Fruit fly (Drosophila melanogaster) whole organism, pupa: Measurements from ENCODE around the gene Tti1.

ENCODE experiments used
- CG10348 ChIP-seq: fragments of 200-800 bp; sonication (Bioruptor generic); IDR thresholded peaks from 2 replicates; pipeline ENCODE4 v1.3.6; 2022; ENCODE audit warnings: missing biosample characterization, missing genetic modification characterization
- CG15710 ChIP-seq: fragments of 200-800 bp; sonication (Bioruptor generic); optimal IDR thresholded peaks from 2 replicates; lab custom pipeline; 2018; ENCODE audit warnings: missing biosample characterization, mild to moderate bottlenecking, missing genetic modification characterization, moderate library complexity
- CG17806 ChIP-seq: fragments of 200-800 bp; sonication (Bioruptor generic); optimal IDR thresholded peaks from 2 replicates; lab custom pipeline; 2018; ENCODE audit warnings: missing biosample characterization, mild to moderate bottlenecking, missing genetic modification characterization, moderate library complexity
- CG32121 ChIP-seq: fragments of 200-800 bp; sonication (Bioruptor generic); IDR thresholded peaks from 2 replicates; pipeline ENCODE4 v1.3.6; 2022; ENCODE audit warnings: missing biosample characterization, missing genetic modification characterization
- CG34367 ChIP-seq: fragments of 200-800 bp; sonication (Bioruptor generic); optimal IDR thresholded peaks from 2 replicates; lab custom pipeline; 2018; ENCODE audit warnings: missing biosample characterization, mild to moderate bottlenecking, missing genetic modification characterization
- CG8159 ChIP-seq: fragments of 200-800 bp; sonication (Bioruptor generic); optimal IDR thresholded peaks from 3 replicates; lab custom pipeline; 2018; ENCODE audit warnings: missing biosample characterization, mild to moderate bottlenecking, missing genetic modification characterization, moderate library complexity
- EcR ChIP-seq: fragments of 200-800 bp; sonication (Bioruptor generic); optimal IDR thresholded peaks from 3 replicates; lab custom pipeline; 2019; ENCODE audit warnings: missing biosample characterization, missing genetic modification characterization, mild to moderate bottlenecking, moderate library complexity, missing genetic modification reagents
- gl ChIP-seq: fragments of 200-800 bp; sonication (Bioruptor generic); optimal IDR thresholded peaks from 2 replicates; lab custom pipeline; 2018; ENCODE audit warnings: missing biosample characterization, mild to moderate bottlenecking, missing genetic modification characterization
- rn ChIP-seq: fragments of 200-800 bp; sonication (Bioruptor generic); IDR thresholded peaks from 2 replicates; pipeline ENCODE4 v1.3.6; 2022; ENCODE audit warnings: missing biosample characterization, missing genetic modification characterization

DNA sequence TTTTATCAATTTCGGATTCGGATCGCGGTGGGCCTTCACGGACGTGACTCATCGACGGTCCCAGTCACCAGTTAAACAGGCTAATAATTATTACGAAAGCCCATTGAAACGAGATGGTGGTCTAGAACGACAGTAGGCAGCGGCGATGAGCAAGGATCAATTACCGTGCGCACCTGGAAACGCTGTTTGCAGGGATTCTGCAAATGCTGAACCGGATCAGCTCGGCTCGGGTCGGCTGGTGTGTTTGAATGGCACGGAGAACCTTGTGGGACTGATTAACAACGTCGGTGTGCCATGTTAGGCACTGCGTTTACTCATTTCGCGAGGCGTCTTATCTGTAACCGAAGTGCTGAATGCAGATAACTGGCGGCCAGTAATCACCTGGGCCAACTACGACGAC is 19.7 kb upstream of the Tti1 start, which contains the start of gene Whamy:
- TF ChIP-seq EcR = no peak
- no peak for TF ChIP-seq rn (GFP tag; lab: Robert Waterston, UW)
- no peak for TF ChIP-seq CG34367 (tag; lab: Kevin White, UChicago)
- TF ChIP-seq CG8159 = no peak
- no peak for TF ChIP-seq gl (tag; lab: Kevin White, UChicago)
- no peak for TF ChIP-seq CG32121
- no peak for TF ChIP-seq CG15710
- no peak for TF ChIP-seq CG17806 (tag; lab: Kevin White, UChicago)
- no peak for TF ChIP-seq CG10348 (GFP tag; lab: Robert Waterston, UW)
